Worm (Caenorhabditis elegans) whole organism, mixed stage, embryonic: Measurements from ENCODE around the gene zif-1.

Experiments
- cnd-1 ChIP-seq: fragments of 200-800 bp; sonication (Bioruptor generic); optimal IDR thresholded peaks from 2 replicates; lab custom pipeline; 2018; ENCODE audit warnings: mild to moderate bottlenecking, missing genetic modification characterization, missing compliant biosample characterization
- drap-1 ChIP-seq: fragments of 200-800 bp; sonication (Bioruptor generic); optimal IDR thresholded peaks from 3 replicates; lab custom pipeline; 2018; ENCODE audit warnings: mild to moderate bottlenecking, missing genetic modification characterization, missing compliant biosample characterization
- lin-13 ChIP-seq: fragments of 150-350 bp; optimal IDR thresholded peaks from 2 replicates; lab custom pipeline; 2014; ENCODE audit warnings: missing biosample characterization, missing genetic modification characterization
- lsy-2 ChIP-seq: fragments of 150-350 bp; optimal IDR thresholded peaks from 2 replicates; lab custom pipeline; 2014; ENCODE audit warnings: missing biosample characterization, missing genetic modification characterization
- mab-5 ChIP-seq: fragments of 150-350 bp; optimal IDR thresholded peaks from 2 replicates; lab custom pipeline; 2014; ENCODE audit warnings: missing biosample characterization, missing genetic modification characterization
- nhr-12 ChIP-seq: fragments of 150-350 bp; optimal IDR thresholded peaks from 2 replicates; lab custom pipeline; 2014; ENCODE audit warnings: missing biosample characterization, missing genetic modification characterization
- nhr-237 ChIP-seq: fragments of 150-350 bp; optimal IDR thresholded peaks from 2 replicates; lab custom pipeline; 2014; ENCODE audit warnings: missing biosample characterization, missing genetic modification characterization
- nhr-28 ChIP-seq: fragments of 150-350 bp; optimal IDR thresholded peaks from 2 replicates; lab custom pipeline; 2014; ENCODE audit warnings: missing biosample characterization, missing genetic modification characterization
- pha-4 ChIP-seq: fragments of 150-350 bp; optimal IDR thresholded peaks from 2 replicates; lab custom pipeline; 2018; ENCODE audit warnings: missing biosample characterization, missing genetic modification reagents, missing genetic modification characterization
- sptf-1 ChIP-seq: sonication (generic microtip); optimal IDR thresholded peaks from 2 replicates; lab custom pipeline; 2017; ENCODE audit warnings: mild to moderate bottlenecking, missing genetic modification characterization, moderate library complexity, missing compliant biosample characterization
- unc-62 ChIP-seq: fragments of 150-350 bp; optimal IDR thresholded peaks from 2 replicates; lab custom pipeline; 2014; ENCODE audit warnings: missing biosample characterization, missing genetic modification reagents, missing genetic modification characterization
- ztf-11 ChIP-seq: fragments of 150-350 bp; optimal IDR thresholded peaks from 2 replicates; lab custom pipeline; 2014; ENCODE audit warnings: missing biosample characterization, missing genetic modification characterization

DNA sequence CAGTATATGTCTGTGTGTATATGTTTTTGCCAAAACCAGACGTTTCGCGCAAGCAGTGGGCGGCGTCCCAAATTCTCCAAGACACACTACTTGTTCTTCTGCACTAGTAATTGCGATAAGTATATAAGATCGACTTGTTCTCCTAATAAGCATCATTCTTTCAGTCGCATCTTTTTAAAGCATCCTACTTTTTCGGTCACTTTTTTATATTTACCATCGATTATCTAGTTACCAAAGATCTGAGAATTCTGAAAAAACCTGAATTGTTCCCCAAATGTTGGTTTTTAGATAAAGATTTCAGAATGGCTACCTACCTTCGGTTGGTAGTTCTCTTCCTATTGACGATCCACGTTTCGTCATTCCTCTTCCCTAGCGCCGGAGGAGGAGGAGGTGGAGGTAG is 40.6 kb upstream of the zif-1 start, which contains the start of gene grl-25:
- TF ChIP-seq lsy-2: no peak
- no peak for TF ChIP-seq drap-1 (GFP tag; lab: Kevin White, UChicago)
- no peak for TF ChIP-seq nhr-237 (tag; lab: Kevin White, UChicago)
- no peak for TF ChIP-seq pha-4 (tag; lab: Kevin White, UChicago)
- TF ChIP-seq cnd-1 (tag; lab: Kevin White, UChicago): no peak
- TF ChIP-seq nhr-12 (tag; lab: Kevin White, UChicago): no peak
- no peak for TF ChIP-seq sptf-1
- no peak for TF ChIP-seq unc-62 (GFP tag; lab: Kevin White, UChicago)
- TF ChIP-seq lin-13 (tag; lab: Kevin White, UChicago): no peak
- TF ChIP-seq nhr-28: no peak
- TF ChIP-seq mab-5: no peak
- no peak for TF ChIP-seq ztf-11
